Worm (Caenorhabditis elegans): ENCODE measurements around the gene C36A4.11.
"Not testable (repeated sequence)": the region's sequence is repeated elsewhere in the genome, so short reads cannot be mapped to it uniquely, and the experiment has no call there.

ce11 chrIII:3844746-3845145, 4.4 kb downstream of the C36A4.11 start, which contains the start of gene maph-1.3:
- TF ChIP-seq ztf-11, fos-1, nhr-28, lin-39, nhr-12, ceh-16, tbx-2 (tag; optimal IDR thresholded peaks at IDR 0.05): not testable (repeated sequence)
